Fruit fly (Drosophila melanogaster): ENCODE measurements around the gene CG33080.

CG33080 gene

DNA sequence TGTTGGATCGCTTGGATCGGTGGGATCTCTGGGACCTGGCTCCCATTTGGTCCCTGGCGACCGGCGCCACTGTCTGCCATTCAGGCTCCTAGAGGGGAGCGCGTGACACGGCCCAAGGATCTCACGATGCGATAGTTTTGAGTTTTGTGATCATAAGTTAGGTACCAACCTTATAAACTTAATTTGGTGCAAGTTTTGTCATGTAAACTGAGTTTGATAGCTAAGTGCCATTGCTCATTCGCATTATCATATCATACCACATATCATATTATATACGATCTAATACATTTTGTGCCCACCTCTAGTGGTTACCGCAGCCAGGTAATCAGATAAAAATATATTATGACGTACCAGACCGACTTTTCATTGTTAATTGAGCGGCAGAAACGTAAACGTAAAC, 21.6 kb downstream of the CG33080 start (continued):
- no peak for TF ChIP-seq Doc2 (GFP tag; IDR thresholded peaks at IDR 0.05)
- TF ChIP-seq CG2875 (GFP tag; optimal IDR thresholded peaks at IDR 0.05): no peak
- no peak for TF ChIP-seq CG13296 (GFP tag; optimal IDR thresholded peaks at IDR 0.05)
- no peak for TF ChIP-seq Mad (GFP tag; optimal IDR thresholded peaks at IDR 0.05)
- TF ChIP-seq CG3163 (GFP tag; optimal IDR thresholded peaks at IDR 0.05): no peak
- no peak for TF ChIP-seq CG5953 (GFP tag; IDR thresholded peaks at IDR 0.05)
- TF ChIP-seq Scr (GFP tag; IDR thresholded peaks at IDR 0.05; ENCODE audit: partially characterized antibody): peak; percentile 79
- TF ChIP-seq CG3838 (GFP tag; optimal IDR thresholded peaks at IDR 0.05): no peak
- no peak for TF ChIP-seq ara (GFP tag; IDR thresholded peaks at IDR 0.05)
- no peak for TF ChIP-seq lbe (GFP tag; optimal IDR thresholded peaks at IDR 0.05)
- TF ChIP-seq rib (GFP tag; IDR thresholded peaks at IDR 0.05): no peak
- TF ChIP-seq kni (GFP tag; optimal IDR thresholded peaks at IDR 0.05): peak; percentile 17
- no peak for TF ChIP-seq CG2202 (tag; optimal IDR thresholded peaks at IDR 0.05)
- no peak for TF ChIP-seq Eip74EF (GFP tag; optimal IDR thresholded peaks at IDR 0.05)
- TF ChIP-seq slbo (GFP tag; IDR thresholded peaks at IDR 0.05): peak; percentile 17
- peak; percentile 63; the same call in 2 of the 3 replicates for TF ChIP-seq knrl (GFP tag; IDR thresholded peaks at IDR 0.05; ENCODE audit: partially characterized antibody)
- TF ChIP-seq gcm2 (GFP tag; optimal IDR thresholded peaks at IDR 0.05): no peak
- peak; percentile 45 for TF ChIP-seq sug (tag; optimal IDR thresholded peaks at IDR 0.05)
- TF ChIP-seq ranshi (GFP tag; IDR thresholded peaks at IDR 0.05): peak; percentile 9; the same call in 1 of the 2 replicates
- no peak for TF ChIP-seq mam (GFP tag; optimal IDR thresholded peaks at IDR 0.05)
- TF ChIP-seq CG6689 (GFP tag; IDR thresholded peaks at IDR 0.05): no peak
- TF ChIP-seq Ets65A (GFP tag): no peak
- peak; percentile 47; the same call in 1 of the 2 replicates for TF ChIP-seq unc-4 (GFP tag; IDR thresholded peaks at IDR 0.05; ENCODE audit: partially characterized antibody)
- TF ChIP-seq Six4 (GFP tag; optimal IDR thresholded peaks at IDR 0.05): no peak
- TF ChIP-seq CG8089 (GFP tag; optimal IDR thresholded peaks at IDR 0.05): no peak
- TF ChIP-seq otp (GFP tag; IDR thresholded peaks at IDR 0.05): peak; percentile 4; the same call in 1 of the 3 replicates
- TF ChIP-seq gsb (GFP tag; IDR thresholded peaks at IDR 0.05): no peak
- peak; percentile 86 for TF ChIP-seq Doc3 (GFP tag; IDR thresholded peaks at IDR 0.05; ENCODE audit: partially characterized antibody)
- TF ChIP-seq oc (tag; optimal IDR thresholded peaks at IDR 0.05): no peak
- no peak for TF ChIP-seq CG6854 (GFP tag; optimal IDR thresholded peaks at IDR 0.05)
- peak; percentile 61; the same call in 2 of the 3 replicates for TF ChIP-seq CG34224 (GFP tag; IDR thresholded peaks at IDR 0.05; ENCODE audit: partially characterized antibody)
- no peak for TF ChIP-seq pan (optimal IDR thresholded peaks at IDR 0.05)
- TF ChIP-seq pan (GFP tag; optimal IDR thresholded peaks at IDR 0.05 in 1 of 2, IDR thresholded peaks at IDR 0.05 in 1 of 2): peak in 1 of 2 experiments; percentile 6
- no peak for TF ChIP-seq ind (GFP tag; optimal IDR thresholded peaks at IDR 0.05)
- peak; percentile 69 for TF ChIP-seq D19A (tag; optimal IDR thresholded peaks at IDR 0.05)
- no peak for TF ChIP-seq HmgD (GFP tag; optimal IDR thresholded peaks at IDR 0.05)
- TF ChIP-seq CrebB (tag; optimal IDR thresholded peaks at IDR 0.05): no peak
- TF ChIP-seq CG15269 (tag; optimal IDR thresholded peaks at IDR 0.05): no peak
- no peak for TF ChIP-seq Hmr (GFP tag; optimal IDR thresholded peaks at IDR 0.05)
- peak; percentile 20; the same call in 1 of the 2 replicates for TF ChIP-seq chm (GFP tag; IDR thresholded peaks at IDR 0.05)
- TF ChIP-seq Sry-δ (GFP tag; optimal IDR thresholded peaks at IDR 0.05): peak; percentile 64
- peak; percentile 74 for TF ChIP-seq CG8924 (tag; optimal IDR thresholded peaks at IDR 0.05)

DNA sequence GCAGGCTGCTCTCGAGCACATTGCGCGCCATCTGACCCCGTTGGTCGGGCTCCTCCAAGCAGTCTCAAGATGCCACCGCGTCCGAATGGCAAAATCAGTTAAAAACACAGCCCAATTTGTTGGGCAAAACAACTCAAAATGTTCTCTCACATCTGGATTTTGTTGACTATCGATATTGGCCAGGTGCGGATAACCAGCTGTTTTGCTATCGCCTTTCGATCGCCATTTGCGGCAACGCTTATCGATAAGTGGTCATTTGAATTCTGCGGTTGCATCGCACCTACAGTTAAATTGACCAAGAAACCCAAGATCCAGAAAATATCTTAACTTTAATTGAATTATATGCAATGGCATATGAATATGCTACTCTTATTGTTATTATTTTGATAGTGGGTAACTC, 22.5 kb downstream of the CG33080 start, which contains the start of gene CG3149:
CG3149 (minus strand) TSS at position 171 of the 400 bp plus-strand sequence.
- TF ChIP-seq br (optimal IDR thresholded peaks at IDR 0.05) (no peak), pfk (GFP tag; optimal IDR thresholded peaks at IDR 0.05) (no peak), Scr (GFP tag; IDR thresholded peaks at IDR 0.05; ENCODE audit: partially characterized antibody) (peak; percentile 74), Xbp1 (GFP tag; optimal IDR thresholded peaks at IDR 0.05) (no peak), jigr1 (GFP tag; IDR thresholded peaks at IDR 0.05) (no peak), dan (GFP tag; IDR thresholded peaks at IDR 0.05) (no peak), CG7963 (GFP tag; IDR thresholded peaks at IDR 0.05; ENCODE audit: partially characterized antibody) (peak; percentile 84), trem (tag; optimal IDR thresholded peaks at IDR 0.05) (peak; percentile 26), Abd-B (GFP tag; optimal IDR thresholded peaks at IDR 0.05) (no peak), H2.0 (GFP tag; IDR thresholded peaks at IDR 0.05) (no peak), Ptx1 (GFP tag; IDR thresholded peaks at IDR 0.05) (no peak), Opbp (GFP tag; IDR thresholded peaks at IDR 0.05; ENCODE audit: partially characterized antibody) (peak; percentile 73; the same call in 2 of the 3 replicates), CG17829 (tag; optimal IDR thresholded peaks at IDR 0.05) (no peak)

Data from whole organism, embryonic.